Worm (Caenorhabditis elegans): ENCODE results near the gene tiar-1.

DNA sequence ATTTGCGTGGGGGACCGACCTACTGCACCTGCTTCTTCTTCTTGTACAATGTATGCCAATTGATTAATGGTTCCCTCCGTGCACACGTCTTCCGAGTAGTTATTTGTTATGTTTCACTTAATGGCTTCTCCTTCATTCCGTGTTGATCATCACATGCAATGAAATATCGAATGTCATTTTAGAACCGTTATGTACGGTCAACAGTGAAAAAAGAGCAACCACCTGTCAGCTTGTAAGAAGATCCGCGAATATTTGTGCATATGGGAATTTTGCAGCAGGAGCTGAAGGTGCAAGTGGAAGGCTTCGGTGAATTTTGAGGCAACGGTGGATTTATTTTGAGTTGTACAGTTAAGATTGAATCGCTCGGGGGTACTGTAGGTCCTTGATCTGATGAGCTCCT is 22.0 kb upstream of the tiar-1 start:
- TF ChIP-seq T22C8.4 (GFP tag; IDR thresholded peaks at IDR 0.05) (no peak), flt-1 (GFP tag; IDR thresholded peaks at IDR 0.05) (no peak), klf-2 (GFP tag; conservative IDR thresholded peaks at IDR 0.05) (no peak), ztf-29 (GFP tag; IDR thresholded peaks at IDR 0.05) (no peak), ztf-23 (GFP tag; IDR thresholded peaks at IDR 0.05) (no peak), ref-1 (GFP tag; conservative IDR thresholded peaks at IDR 0.05) (no peak), tab-1 (GFP tag; IDR thresholded peaks at IDR 0.05) (no peak), cog-1 (tag; optimal IDR thresholded peaks at IDR 0.05) (no peak), med-1 (GFP tag; optimal IDR thresholded peaks at IDR 0.05; ENCODE audit: insufficient read depth) (no peak)
